Worm (Caenorhabditis elegans): ENCODE measurements around the gene igdb-2.

The igdb-2 gene

ce11 chrIV:12454115-12454514, 14.3 kb upstream of the igdb-2 start, which contains the start of gene spe-44:
Gene spe-44, minus strand, starts transcription at chrIV:12454215.
- TF ChIP-seq ZK546.5 (tag; optimal IDR thresholded peaks at IDR 0.05) (no peak), ztf-4 (tag; optimal IDR thresholded peaks at IDR 0.05) (no peak), nhr-25 (tag; optimal IDR thresholded peaks at IDR 0.05) (no peak), elt-1 (tag; optimal IDR thresholded peaks at IDR 0.05) (no peak), mdl-1 (tag; optimal IDR thresholded peaks at IDR 0.05) (no peak), gmeb-1 (tag; optimal IDR thresholded peaks at IDR 0.05) (no peak), sma-3 (GFP tag; optimal IDR thresholded peaks at IDR 0.05) (no peak), mbf-1 (tag; optimal IDR thresholded peaks at IDR 0.05) (no peak), nhr-237 (tag; optimal IDR thresholded peaks at IDR 0.05) (no peak), lin-39 (tag; optimal IDR thresholded peaks at IDR 0.05) (no peak)

ce11 chrIV:12454750-12455149, 13.7 kb upstream of the igdb-2 start, which contains the start of gene smz-1:
Gene smz-1, plus strand, starts transcription at chrIV:12455050.
- TF ChIP-seq R02D3.7 (tag; optimal IDR thresholded peaks at IDR 0.05) (no peak), Y55F3AM.14 (GFP tag; optimal IDR thresholded peaks at IDR 0.05) (no peak), peb-1 (tag; optimal IDR thresholded peaks at IDR 0.05) (no peak), C34F6.9 (tag; optimal IDR thresholded peaks at IDR 0.05) (no peak), lin-13 (GFP tag; optimal IDR thresholded peaks at IDR 0.05) (no peak), lsy-2 (tag; optimal IDR thresholded peaks at IDR 0.05) (no peak), snpc-4 (tag; optimal IDR thresholded peaks at IDR 0.05) (no peak), ceh-16 (tag; optimal IDR thresholded peaks at IDR 0.05) (no peak), F13H6.1 (tag; optimal IDR thresholded peaks at IDR 0.05) (no peak), ztf-1 (GFP tag; conservative IDR thresholded peaks at IDR 0.05) (no peak), ztf-4 (tag; optimal IDR thresholded peaks at IDR 0.05) (no peak), zag-1 (tag; optimal IDR thresholded peaks at IDR 0.05) (no peak), mab-5 (tag; optimal IDR thresholded peaks at IDR 0.05) (no peak), ztf-11 (tag; optimal IDR thresholded peaks at IDR 0.05) (no peak), mbf-1 (tag; optimal IDR thresholded peaks at IDR 0.05) (no peak), alr-1 (tag; optimal IDR thresholded peaks at IDR 0.05) (no peak), nhr-237 (tag; optimal IDR thresholded peaks at IDR 0.05) (no peak), nhr-12 (tag; optimal IDR thresholded peaks at IDR 0.05) (no peak), nhr-10 (tag; optimal IDR thresholded peaks at IDR 0.05) (no peak), ama-1 (optimal IDR thresholded peaks at IDR 0.05) (no peak)

ce11 chrIV:12456613-12457012, 11.8 kb upstream of the igdb-2 start, which contains the start of gene C25G4.7:
Gene C25G4.7, plus strand, starts transcription at chrIV:12456913.
- TF ChIP-seq ama-1 (optimal IDR thresholded peaks at IDR 0.05) (no peak), nhr-237 (tag; optimal IDR thresholded peaks at IDR 0.05) (no peak), blmp-1 (tag; optimal IDR thresholded peaks at IDR 0.05; ENCODE audit: insufficient read depth) (no peak), lsy-2 (tag; optimal IDR thresholded peaks at IDR 0.05) (no peak), mbf-1 (tag; optimal IDR thresholded peaks at IDR 0.05) (no peak), nhr-10 (tag; optimal IDR thresholded peaks at IDR 0.05) (no peak), snpc-4 (tag; optimal IDR thresholded peaks at IDR 0.05) (no peak), gmeb-1 (tag; optimal IDR thresholded peaks at IDR 0.05) (no peak), nhr-129 (tag; optimal IDR thresholded peaks at IDR 0.05) (no peak), ZK546.5 (tag; optimal IDR thresholded peaks at IDR 0.05) (no peak), nhr-77 (tag; optimal IDR thresholded peaks at IDR 0.05) (no peak), nhr-25 (tag; optimal IDR thresholded peaks at IDR 0.05) (no peak), dmd-4 (tag; optimal IDR thresholded peaks at IDR 0.05) (no peak), ztf-1 (GFP tag; conservative IDR thresholded peaks at IDR 0.05) (no peak), fos-1 (tag; optimal IDR thresholded peaks at IDR 0.05) (no peak), aly-2 (tag; optimal IDR thresholded peaks at IDR 0.05) (no peak), egl-27 (tag; optimal IDR thresholded peaks at IDR 0.05) (no peak)

ce11 chrIV:12463370-12463769, 5.1 kb upstream of the igdb-2 start, which contains the start of gene C25G4.8:
Gene C25G4.8, minus strand, starts transcription at chrIV:12463470.
- TF ChIP-seq F13H6.1 (tag; optimal IDR thresholded peaks at IDR 0.05) = no peak
- no peak for TF ChIP-seq skn-1 (tag; optimal IDR thresholded peaks at IDR 0.05)
- TF ChIP-seq fos-1 (tag; optimal IDR thresholded peaks at IDR 0.05) = no peak
- no peak for TF ChIP-seq C34F6.9 (tag; optimal IDR thresholded peaks at IDR 0.05)
- no peak for TF ChIP-seq nhr-10 (tag; optimal IDR thresholded peaks at IDR 0.05)
- no peak for TF ChIP-seq gmeb-1 (tag; optimal IDR thresholded peaks at IDR 0.05)
- TF ChIP-seq ZK546.5 (tag; optimal IDR thresholded peaks at IDR 0.05) = no peak
- TF ChIP-seq nhr-237 (tag; optimal IDR thresholded peaks at IDR 0.05) = no peak
- TF ChIP-seq nhr-77 (tag; optimal IDR thresholded peaks at IDR 0.05) = no peak
- no peak for TF ChIP-seq unc-55 (GFP tag; optimal IDR thresholded peaks at IDR 0.05)
- no peak for TF ChIP-seq mab-5 (tag; optimal IDR thresholded peaks at IDR 0.05)
- TF ChIP-seq lin-39 (tag; optimal IDR thresholded peaks at IDR 0.05) = no peak
- TF ChIP-seq nhr-129 (tag; optimal IDR thresholded peaks at IDR 0.05) = no peak
- TF ChIP-seq unc-39 (tag; optimal IDR thresholded peaks at IDR 0.05) = no peak
- no peak for TF ChIP-seq lin-13 (GFP tag; optimal IDR thresholded peaks at IDR 0.05)
- no peak for TF ChIP-seq ceh-82 (tag; optimal IDR thresholded peaks at IDR 0.05)
- no peak for TF ChIP-seq nhr-21 (tag; optimal IDR thresholded peaks at IDR 0.05)
- no peak for TF ChIP-seq sma-3 (GFP tag; optimal IDR thresholded peaks at IDR 0.05)
- TF ChIP-seq nhr-25 (tag; optimal IDR thresholded peaks at IDR 0.05) = no peak
